Fruit fly (Drosophila melanogaster): ENCODE results near the gene CG44869.

DNA sequence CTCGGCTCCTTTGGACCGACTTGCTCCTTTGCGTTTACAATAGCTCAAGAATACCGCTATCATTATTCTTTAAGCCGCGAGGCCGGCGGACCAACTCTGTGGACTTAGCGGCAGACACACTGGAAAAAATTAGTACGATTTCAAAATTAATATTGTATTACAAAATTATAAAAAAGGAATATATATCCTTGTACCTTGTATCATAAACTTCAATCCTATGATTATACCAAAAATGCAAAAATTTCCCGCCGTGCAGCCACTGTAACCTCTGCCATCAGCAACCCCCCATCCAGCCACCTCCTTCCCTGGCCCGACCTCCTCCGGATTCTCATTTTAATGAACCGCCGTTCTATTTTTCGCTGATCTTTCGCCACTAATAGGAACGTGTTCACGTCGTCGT is 13.6 kb downstream of the CG44869 start:
- no peak for TF ChIP-seq insv (optimal IDR thresholded peaks at IDR 0.05)
- no peak for TF ChIP-seq psq (optimal IDR thresholded peaks at IDR 0.05)
- no peak for TF ChIP-seq h (optimal IDR thresholded peaks at IDR 0.05)
